Fruit fly (Drosophila melanogaster): ENCODE measurements around the gene CG12689.

DNA sequence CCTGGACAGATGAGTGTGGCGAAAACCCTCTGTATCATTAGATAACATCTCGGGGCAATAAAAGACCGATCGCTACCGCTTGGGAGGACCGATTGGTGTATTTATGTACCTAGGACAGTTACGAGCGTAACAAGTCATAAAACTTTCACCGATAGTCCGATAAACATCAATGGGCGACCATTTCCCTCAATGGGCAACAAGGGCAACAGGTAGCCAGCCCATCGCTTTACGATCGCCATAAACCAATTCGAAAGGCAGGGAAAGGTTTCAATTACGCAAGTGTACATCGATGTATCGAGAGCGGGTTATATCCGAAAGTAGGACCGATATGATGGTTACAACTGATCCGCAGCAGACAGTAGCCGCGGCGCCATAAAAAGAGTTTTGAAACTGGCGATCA, 43.4 kb downstream of the CG12689 start:
- TF ChIP-seq CG11762 (GFP tag; optimal IDR thresholded peaks at IDR 0.05; ENCODE audit: insufficient read depth) = no peak
- TF ChIP-seq net (GFP tag; optimal IDR thresholded peaks at IDR 0.05) = no peak
- no peak for TF ChIP-seq Lpt (GFP tag; optimal IDR thresholded peaks at IDR 0.05)
- no peak for TF ChIP-seq CG32006 (GFP tag; optimal IDR thresholded peaks at IDR 0.05)
